Worm (Caenorhabditis elegans) whole organism, L4/young adult: ENCODE measurements around the gene ZC412.3.

Experiments used
- W03F9.2 ChIP-seq: fragments of 150-350 bp; optimal IDR thresholded peaks from 2 replicates; lab custom pipeline; 2014; ENCODE audit warnings: missing biosample characterization, missing genetic modification characterization
- dao-5 ChIP-seq: sonication (generic microtip); optimal IDR thresholded peaks from 2 replicates; lab custom pipeline; 2016; ENCODE audit warnings: missing genotype, missing genetic modification characterization, moderate library complexity, missing compliant biosample characterization
- him-1 ChIP-seq: sonication (generic microtip); optimal IDR thresholded peaks from 2 replicates; lab custom pipeline; 2016; ENCODE audit warnings: missing genotype, missing genetic modification reagents, missing genetic modification characterization, missing compliant biosample characterization

Gene ZC412.3

DNA sequence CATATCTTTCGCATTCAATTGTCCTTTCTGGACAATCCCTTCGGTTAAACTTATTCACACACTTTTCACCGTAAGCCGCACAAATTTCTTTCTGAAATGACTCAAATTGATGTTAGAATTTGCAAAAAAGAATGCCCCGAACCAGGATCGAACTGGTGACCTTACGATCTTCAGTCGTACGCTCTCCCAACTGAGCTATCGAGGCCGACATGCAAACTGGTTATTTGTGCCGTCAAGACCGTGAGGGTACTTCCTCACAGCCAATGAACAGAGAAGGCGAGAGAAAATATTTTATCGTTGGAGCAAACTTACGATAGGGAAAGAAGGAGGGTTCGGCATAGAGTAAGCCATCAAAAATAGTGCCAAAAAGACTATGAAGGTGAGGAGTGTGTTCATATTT lies 4.9 kb upstream of the ZC412.3 start:
- TF ChIP-seq him-1 (no peak), dao-5 (tag; lab: Kevin White, UChicago) (no peak), W03F9.2 (no peak)

ce11 chrV:14875371-14875770 lies 4.0 kb upstream of the ZC412.3 start, which contains the start of gene ZC412.5:
Gene ZC412.5 (minus strand): TSS chrV:14875471.
- no peak for TF ChIP-seq dao-5 (tag; lab: Kevin White, UChicago)
- no peak for TF ChIP-seq him-1
- no peak for TF ChIP-seq W03F9.2

ce11 chrV:14868181-14868580 lies 3.2 kb downstream of the ZC412.3 start, which contains the start of gene gcy-14:
Gene gcy-14 (minus strand): TSS chrV:14868281.
- no peak for TF ChIP-seq dao-5 (tag; lab: Kevin White, UChicago)
- no peak for TF ChIP-seq him-1

DNA sequence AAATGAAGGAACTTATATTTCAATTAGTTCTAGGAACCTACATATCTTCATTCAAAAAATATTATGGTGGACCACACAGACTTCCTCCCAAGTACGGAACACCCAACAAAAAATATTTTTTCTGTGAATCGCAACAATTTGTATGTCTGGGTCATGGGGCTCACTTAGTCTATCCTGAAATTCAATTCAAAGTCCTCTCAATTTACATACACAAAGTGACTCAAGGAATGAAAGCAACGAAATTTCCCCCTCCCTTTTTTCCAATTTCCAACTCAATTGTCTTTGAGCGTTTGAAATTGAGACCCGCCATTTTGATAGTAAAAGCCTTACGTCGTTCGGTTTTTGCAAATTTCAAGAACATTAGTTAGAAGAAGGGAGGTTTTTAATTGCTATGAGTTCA lies 12.0 kb downstream of the ZC412.3 start:
- TF ChIP-seq him-1 (no peak), dao-5 (tag; lab: Kevin White, UChicago) (no peak)

ce11 chrV:14858503-14858902 lies 12.8 kb downstream of the ZC412.3 start, which contains the start of gene npr-13:
Gene npr-13 (minus strand): TSS chrV:14858603.
- TF ChIP-seq dao-5 (tag; lab: Kevin White, UChicago) (no peak), W03F9.2 (no peak), him-1 (no peak)

ce11 chrV:14855626-14856025 lies 15.7 kb downstream of the ZC412.3 start:
- TF ChIP-seq him-1 (peak; percentile 9), dao-5 (tag; lab: Kevin White, UChicago) (no peak), W03F9.2 (no peak)

ce11 chrV:14854261-14854660 lies 17.1 kb downstream of the ZC412.3 start:
- TF ChIP-seq W03F9.2 = no peak
- no peak for TF ChIP-seq dao-5 (tag; lab: Kevin White, UChicago)
- TF ChIP-seq him-1 = no peak

- TF ChIP-seq W03F9.2 = no peak
- no peak for TF ChIP-seq dao-5 (tag; lab: Kevin White, UChicago)
- TF ChIP-seq him-1 = no peak
Observed at ce11 chrV:14853739-14854138, 17.6 kb downstream of the ZC412.3 start.

DNA sequence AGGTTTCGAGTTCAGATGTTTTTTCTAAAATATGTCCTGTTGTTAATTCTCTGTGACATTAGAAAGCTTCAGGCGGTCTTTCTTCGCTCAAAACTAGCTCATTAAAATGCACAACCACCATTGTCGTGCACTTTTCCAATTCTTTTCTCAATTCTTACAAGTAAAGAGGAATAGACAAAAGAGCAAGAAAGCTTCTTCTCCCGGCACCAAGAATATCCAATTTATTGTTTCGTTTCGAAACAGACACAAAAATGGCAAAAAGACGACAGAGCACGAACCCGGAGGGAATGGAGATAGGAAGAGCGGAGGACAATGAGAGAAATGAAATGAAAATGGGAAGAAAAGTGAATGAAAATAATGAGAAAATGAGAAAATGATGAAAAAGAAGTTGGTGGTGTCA lies 18.7 kb downstream of the ZC412.3 start:
- TF ChIP-seq him-1 (no peak), dao-5 (tag; lab: Kevin White, UChicago) (no peak), W03F9.2 (no peak)

- TF ChIP-seq W03F9.2 (no peak), dao-5 (tag; lab: Kevin White, UChicago) (no peak), him-1 (no peak)
Observed at ce11 chrV:14851972-14852371, 19.4 kb downstream of the ZC412.3 start.

ce11 chrV:14851206-14851605 lies 20.1 kb downstream of the ZC412.3 start:
- no peak for TF ChIP-seq W03F9.2
- TF ChIP-seq him-1 = peak; percentile 38

ce11 chrV:14850530-14850929 lies 20.8 kb downstream of the ZC412.3 start:
- TF ChIP-seq W03F9.2 = no peak
- TF ChIP-seq dao-5 (tag; lab: Kevin White, UChicago) = no peak
- TF ChIP-seq him-1 = no peak

DNA sequence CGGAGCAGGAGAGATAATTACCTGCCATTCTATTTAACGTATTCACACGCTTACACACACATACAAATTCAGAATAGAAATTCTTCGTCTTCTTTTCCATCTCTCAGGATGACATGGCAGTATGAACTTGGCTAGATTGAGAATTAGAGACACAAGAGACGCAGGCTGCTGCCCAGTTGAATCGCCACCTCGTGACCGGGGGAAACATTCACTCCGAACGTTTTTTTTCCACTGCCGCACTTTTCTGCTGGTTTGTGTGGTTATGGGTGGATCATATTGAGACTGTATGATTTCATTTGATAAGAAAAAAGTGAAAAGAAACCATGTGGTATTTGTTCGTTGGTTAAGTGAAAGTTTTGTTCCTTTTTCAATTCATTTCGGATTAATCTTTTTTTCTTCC lies 21.7 kb downstream of the ZC412.3 start:
- TF ChIP-seq W03F9.2 (peak; percentile 64), him-1 (no peak)

DNA sequence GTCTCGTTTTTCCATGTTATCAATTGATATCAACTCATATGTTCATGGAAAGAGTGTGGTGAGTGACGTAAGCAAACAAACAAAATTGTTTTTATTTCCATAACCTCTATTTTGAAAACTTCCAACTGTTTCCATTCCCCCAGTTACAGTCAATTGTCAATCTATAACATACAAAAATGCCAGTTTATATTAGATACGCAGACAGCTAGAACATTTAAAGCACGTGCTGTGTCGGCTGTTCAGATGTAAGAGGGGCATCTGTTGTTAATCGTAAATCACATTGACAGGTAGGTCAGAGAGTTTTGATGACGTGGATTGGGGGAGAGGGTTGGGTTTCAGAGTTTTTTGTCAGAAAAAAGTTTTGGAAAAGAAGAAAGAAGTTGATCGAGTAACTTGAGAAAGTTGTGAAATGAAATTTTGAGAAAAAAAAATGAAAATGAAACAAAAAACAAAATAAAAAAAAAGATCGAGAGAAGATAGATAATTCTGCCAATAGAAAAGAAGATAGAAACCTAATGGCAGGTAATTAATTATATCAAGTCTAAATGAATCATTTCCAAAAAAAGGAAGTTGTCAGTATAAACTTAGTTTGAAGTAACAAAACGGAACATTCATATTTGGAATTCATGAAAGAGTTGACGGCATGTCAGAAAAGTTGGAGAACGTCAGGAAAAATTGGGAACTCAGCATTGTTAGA lies 22.7 kb downstream of the ZC412.3 start:
- peak; percentile 54 for TF ChIP-seq W03F9.2
- TF ChIP-seq him-1 = no peak

- TF ChIP-seq dao-5 (tag; lab: Kevin White, UChicago) (no peak), W03F9.2 (no peak), him-1 (no peak)
Observed at ce11 chrV:14847291-14847915, 23.9 kb downstream of the ZC412.3 start, which contains the start of gene ret-1. Gene ret-1 (minus strand): TSS chrV:14847413.

- no peak for TF ChIP-seq W03F9.2
- TF ChIP-seq him-1 = no peak
- TF ChIP-seq dao-5 (tag; lab: Kevin White, UChicago) = no peak
Observed at ce11 chrV:14841660-14842059, 29.7 kb downstream of the ZC412.3 start.
